Worm (Caenorhabditis elegans) whole organism, L3 larva: ENCODE measurements around the gene Y51H4A.24.
"Not testable (repeated sequence)": the region's sequence is repeated elsewhere in the genome, so short reads cannot be mapped to it uniquely, and the experiment has no call there.

Source experiments
- ceh-82 ChIP-seq: fragments of 150-350 bp; optimal IDR thresholded peaks from 2 replicates; lab custom pipeline; 2014; ENCODE audit warnings: missing biosample characterization, missing genetic modification characterization
- egl-27 ChIP-seq: sonication (generic microtip); optimal IDR thresholded peaks from 4 replicates; lab custom pipeline; 2017; ENCODE audit warnings: missing biosample characterization, missing genetic modification reagents, missing genetic modification characterization
- elt-1 ChIP-seq: fragments of 150-350 bp; optimal IDR thresholded peaks from 2 replicates; lab custom pipeline; 2014; ENCODE audit warnings: missing biosample characterization, missing genetic modification characterization
- fos-1 ChIP-seq: fragments of 150-350 bp; optimal IDR thresholded peaks from 2 replicates; lab custom pipeline; 2014; ENCODE audit warnings: missing biosample characterization, missing genetic modification characterization
- lin-39 ChIP-seq: fragments of 150-350 bp; optimal IDR thresholded peaks from 2 replicates; lab custom pipeline; 2018; ENCODE audit warnings: missing biosample characterization, missing genetic modification reagents, missing genetic modification characterization
- nhr-237 ChIP-seq: fragments of 150-350 bp; optimal IDR thresholded peaks from 2 replicates; lab custom pipeline; 2014; ENCODE audit warnings: missing biosample characterization, missing genetic modification characterization
- nhr-25 ChIP-seq: sonication (generic microtip); optimal IDR thresholded peaks from 2 replicates; lab custom pipeline; 2017; ENCODE audit warnings: missing biosample characterization, missing genetic modification characterization
- nhr-76 ChIP-seq: fragments of 150-350 bp; sonication (generic microtip); optimal IDR thresholded peaks from 5 replicates; lab custom pipeline; 2014; ENCODE audit warnings: missing biosample characterization, missing genetic modification characterization
- snpc-4 ChIP-seq: fragments of 150-350 bp; optimal IDR thresholded peaks from 2 replicates; lab custom pipeline; 2014; ENCODE audit warnings: missing biosample characterization, missing genetic modification characterization
- unc-39 ChIP-seq: sonication (generic microtip); optimal IDR thresholded peaks from 4 replicates; lab custom pipeline; 2017; ENCODE audit warnings: missing biosample characterization, missing genetic modification characterization

- not testable (repeated sequence) for TF ChIP-seq nhr-76 (tag; lab: Kevin White, UChicago); elt-1 (tag; lab: Kevin White, UChicago); ceh-82 (tag; lab: Kevin White, UChicago); nhr-25 (tag; lab: Kevin White, UChicago); nhr-237 (tag; lab: Kevin White, UChicago); fos-1; egl-27; lin-39 (tag; lab: Kevin White, UChicago); snpc-4 (tag; lab: Kevin White, UChicago); unc-39 (tag; lab: Kevin White, UChicago)
These were observed 18.1 kb downstream of the Y51H4A.24 start, which contains the start of gene Y51H4A.23 for ce11 chrIV:16722616-16723015.
